Fruit fly (Drosophila melanogaster): ENCODE measurements around the gene Axn.

Gene Axn

DNA sequence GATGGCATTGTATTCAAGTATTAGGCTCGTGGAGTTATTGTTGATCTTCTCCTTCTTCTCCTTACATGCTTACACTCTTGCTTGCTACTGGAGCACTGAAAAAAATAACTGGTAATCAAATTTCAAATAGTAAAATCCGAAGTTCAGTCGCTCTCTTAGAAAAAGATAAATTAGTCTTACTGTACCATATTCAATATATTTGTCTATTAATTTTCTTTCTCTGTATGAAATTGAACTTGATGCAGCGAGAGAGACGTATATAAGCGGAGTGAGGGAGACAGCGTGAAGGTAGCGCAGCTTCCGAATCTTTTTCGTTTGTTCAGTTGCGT is 38.5 kb downstream of the Axn start (continued):
- TF ChIP-seq zen2 (GFP tag; IDR thresholded peaks at IDR 0.05; ENCODE audit: partially characterized antibody) (no peak), H15 (GFP tag; IDR thresholded peaks at IDR 0.05) (peak; percentile 89), HLH4C (GFP tag; IDR thresholded peaks at IDR 0.05; ENCODE audit: partially characterized antibody) (no peak), CG1647 (GFP tag; optimal IDR thresholded peaks at IDR 0.05) (peak; percentile 78), maf-S (GFP tag; optimal IDR thresholded peaks at IDR 0.05) (peak; percentile 68), repo (GFP tag; optimal IDR thresholded peaks at IDR 0.05) (peak; percentile 82), C15 (GFP tag; IDR thresholded peaks at IDR 0.05) (peak; percentile 60; the same call in 2 of the 3 replicates), dmrt11E (tag; optimal IDR thresholded peaks at IDR 0.05) (peak; percentile 58), corto (GFP tag; optimal IDR thresholded peaks at IDR 0.05) (peak; percentile 55), knrl (GFP tag; IDR thresholded peaks at IDR 0.05; ENCODE audit: partially characterized antibody) (no peak), CG12391 (tag; optimal IDR thresholded peaks at IDR 0.05) (peak; percentile 80), eve (GFP tag; optimal IDR thresholded peaks at IDR 0.05) (peak in 1 of 2 experiments; percentile 76), pita (GFP tag; optimal IDR thresholded peaks at IDR 0.05) (no peak), CG2202 (tag; optimal IDR thresholded peaks at IDR 0.05) (peak; percentile 26), Doc2 (GFP tag; IDR thresholded peaks at IDR 0.05) (peak; percentile 56), az2 (GFP tag; optimal IDR thresholded peaks at IDR 0.05) (peak; percentile 76), wdn (GFP tag; IDR thresholded peaks at IDR 0.05) (peak; percentile 73; the same call in 1 of the 2 replicates), CG13296 (GFP tag; optimal IDR thresholded peaks at IDR 0.05) (peak; percentile 85), CG11085 (GFP tag; IDR thresholded peaks at IDR 0.05) (peak; percentile 38; the same call in 1 of the 2 replicates), CkIIα-i1 (GFP tag; IDR thresholded peaks at IDR 0.05) (no peak), Atf6 (GFP tag; IDR thresholded peaks at IDR 0.05) (peak; percentile 90), hkb (optimal IDR thresholded peaks at IDR 0.05) (no peak), hkb (GFP tag; IDR thresholded peaks at IDR 0.05) (peak; percentile 96), lab (GFP tag; optimal IDR thresholded peaks at IDR 0.05) (peak; percentile 92), CG11696 (GFP tag; IDR thresholded peaks at IDR 0.05) (peak; percentile 85), CG12942 (GFP tag; optimal IDR thresholded peaks at IDR 0.05) (peak; percentile 44), CG6813 (GFP tag; optimal IDR thresholded peaks at IDR 0.05) (peak; percentile 82), fu2 (GFP tag; optimal IDR thresholded peaks at IDR 0.05) (no peak), CG31441 (GFP tag; IDR thresholded peaks at IDR 0.05) (peak; percentile 82), B-H1 (GFP tag; IDR thresholded peaks at IDR 0.05) (peak; percentile 92), onecut (GFP tag; IDR thresholded peaks at IDR 0.05) (peak; percentile 89), lola (GFP tag; optimal IDR thresholded peaks at IDR 0.05) (peak in 1 of 3 experiments; percentile 38), CG17359 (tag; optimal IDR thresholded peaks at IDR 0.05) (peak; percentile 98), Dref (GFP tag; IDR thresholded peaks at IDR 0.05) (no peak), gcm (GFP tag; optimal IDR thresholded peaks at IDR 0.05) (peak; percentile 88), tio (GFP tag; optimal IDR thresholded peaks at IDR 0.05) (peak; percentile 69), CG5180 (GFP tag; optimal IDR thresholded peaks at IDR 0.05) (peak; percentile 81), CG10543 (GFP tag; optimal IDR thresholded peaks at IDR 0.05) (peak; percentile 59), CTCF (GFP tag; optimal IDR thresholded peaks at IDR 0.05) (peak; percentile 48), CG4360 (GFP tag; IDR thresholded peaks at IDR 0.05) (peak; percentile 6; the same call in 1 of the 2 replicates), CG30403 (GFP tag; optimal IDR thresholded peaks at IDR 0.05) (peak; percentile 87), ind (GFP tag; optimal IDR thresholded peaks at IDR 0.05) (peak; percentile 93), NC2α (GFP tag; optimal IDR thresholded peaks at IDR 0.05) (peak; percentile 42), Kr (GFP tag; optimal IDR thresholded peaks at IDR 0.05) (no peak), B-H2 (GFP tag; optimal IDR thresholded peaks at IDR 0.05) (no peak), CG10321 (GFP tag; IDR thresholded peaks at IDR 0.05) (peak; percentile 58; the same call in 1 of the 2 replicates), nerfin-2 (GFP tag; IDR thresholded peaks at IDR 0.05; ENCODE audit: partially characterized antibody) (no peak), CG1529 (GFP tag; optimal IDR thresholded peaks at IDR 0.05) (peak; percentile 63), ssp (GFP tag; IDR thresholded peaks at IDR 0.05) (peak; percentile 78), CG7987 (GFP tag; optimal IDR thresholded peaks at IDR 0.05) (peak; percentile 80), sr (GFP tag; IDR thresholded peaks at IDR 0.05) (peak; percentile 83; the same call in 2 of the 3 replicates), sna (GFP tag; IDR thresholded peaks at IDR 0.05; ENCODE audit: partially characterized antibody) (no peak)

Measured in whole organism, embryonic.